Worm (Caenorhabditis elegans): Measurements from ENCODE around the gene Y116A8C.30.

DNA sequence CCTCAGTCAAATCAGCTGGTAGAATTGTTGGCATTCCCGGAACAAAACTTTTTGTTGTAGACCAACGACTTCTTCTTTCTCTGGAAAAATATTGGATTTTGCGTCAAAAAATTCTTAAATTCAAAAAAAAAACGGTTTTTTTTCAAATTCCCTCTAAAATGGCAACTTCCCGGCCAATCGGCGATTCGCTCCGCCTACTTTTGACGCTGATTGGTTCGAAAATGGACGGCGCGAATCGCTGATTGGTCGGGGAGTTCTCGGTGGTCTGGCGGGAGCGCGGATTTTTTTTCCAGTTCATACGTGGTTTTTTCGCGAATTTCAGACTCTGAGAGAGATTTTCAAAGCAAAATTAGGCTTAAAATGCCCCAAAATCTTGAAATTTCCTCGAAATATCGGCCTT lies 5.3 kb upstream of the Y116A8C.30 start:
- TF ChIP-seq klf-2 (GFP tag; conservative IDR thresholded peaks at IDR 0.05) (no peak), cog-1 (tag; optimal IDR thresholded peaks at IDR 0.05) (no peak), ztf-29 (GFP tag; IDR thresholded peaks at IDR 0.05) (no peak), flt-1 (GFP tag; IDR thresholded peaks at IDR 0.05) (no peak), ztf-23 (GFP tag; IDR thresholded peaks at IDR 0.05) (no peak), ref-1 (GFP tag; conservative IDR thresholded peaks at IDR 0.05) (no peak), med-1 (GFP tag; optimal IDR thresholded peaks at IDR 0.05; ENCODE audit: insufficient read depth) (no peak), T22C8.4 (GFP tag; IDR thresholded peaks at IDR 0.05) (no peak)

All from whole organism, midembryonic.